Worm (Caenorhabditis elegans): ENCODE data around the gene T10B5.8.
"Not testable (repeated sequence)": the region's sequence is repeated elsewhere in the genome, so short reads cannot be mapped to it uniquely, and the experiment has no call there.

- TF ChIP-seq ama-1 (optimal IDR thresholded peaks at IDR 0.05); B0310.2 (tag; optimal IDR thresholded peaks at IDR 0.05); hmg-4 (GFP tag; optimal IDR thresholded peaks at IDR 0.05); aly-1 (tag; optimal IDR thresholded peaks at IDR 0.05): not testable (repeated sequence)
Observed at ce11 chrV:1814784-1815183, 27.1 kb upstream of the T10B5.8 start, which contains the start of gene Y46H3A.5.
